Worm (Caenorhabditis elegans): ENCODE measurements around the gene T16G1.2.

DNA sequence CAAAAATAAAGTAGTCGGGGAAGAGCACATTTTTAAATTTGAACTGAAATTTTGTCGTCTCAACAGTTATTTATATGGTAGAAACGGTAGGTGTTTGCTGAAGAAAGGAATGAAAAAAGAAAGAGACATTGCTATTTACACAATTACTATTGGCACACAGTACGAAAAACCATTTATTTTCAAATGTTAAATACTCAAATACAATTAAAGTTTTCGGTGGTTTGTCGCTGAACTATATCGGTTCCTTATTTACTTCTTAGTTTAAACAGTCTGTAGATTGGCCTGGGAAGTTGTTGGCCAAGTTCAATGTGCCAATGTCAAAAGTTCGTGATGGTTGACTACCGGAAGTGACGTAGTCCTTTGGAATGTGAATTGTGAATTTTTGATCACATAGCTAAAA is 25.2 kb upstream of the T16G1.2 start, which contains the start of gene ttr-27:
- TF ChIP-seq scrt-1 (GFP tag; IDR thresholded peaks at IDR 0.05) (no peak), hmbx-1 (tag; optimal IDR thresholded peaks at IDR 0.05) (no peak), ama-1 (optimal IDR thresholded peaks at IDR 0.05) (no peak), hnd-1 (tag; optimal IDR thresholded peaks at IDR 0.05) (no peak), flt-1 (GFP tag; IDR thresholded peaks at IDR 0.05) (no peak), ets-7 (tag; optimal IDR thresholded peaks at IDR 0.05) (no peak), hmg-4 (GFP tag; optimal IDR thresholded peaks at IDR 0.05) (no peak), tbx-37 (GFP tag; conservative IDR thresholded peaks at IDR 0.05) (no peak), B0310.2 (tag; optimal IDR thresholded peaks at IDR 0.05) (no peak), tra-4 (tag; optimal IDR thresholded peaks at IDR 0.05) (no peak), aly-1 (tag; optimal IDR thresholded peaks at IDR 0.05) (no peak)

All from whole organism, early embryonic.